Fruit fly (Drosophila melanogaster) whole organism, pupa: ENCODE measurements around the gene Ilp6.

ENCODE experiments used
- CG10348 ChIP-seq: fragments of 200-800 bp; sonication (Bioruptor generic); IDR thresholded peaks from 2 replicates; pipeline ENCODE4 v1.3.6; 2022; ENCODE audit warnings: missing biosample characterization, missing genetic modification characterization
- CG12605 ChIP-seq: fragments of 200-800 bp; sonication (Bioruptor generic); IDR thresholded peaks from 2 replicates; pipeline ENCODE4 v1.3.6; 2022; ENCODE audit warnings: missing biosample characterization, missing genetic modification characterization
- CG13204 ChIP-seq: fragments of 200-800 bp; sonication (Bioruptor generic); optimal IDR thresholded peaks from 2 replicates; lab custom pipeline; 2018; ENCODE audit warnings: missing biosample characterization, mild to moderate bottlenecking, missing genetic modification characterization, moderate library complexity
- CG14655 ChIP-seq: fragments of 200-800 bp; sonication (Bioruptor generic); optimal IDR thresholded peaks from 3 replicates; lab custom pipeline; 2017; ENCODE audit warnings: mild to moderate bottlenecking, missing biosample characterization, missing genetic modification reagents, missing genetic modification characterization
- CG15710 ChIP-seq: fragments of 200-800 bp; sonication (Bioruptor generic); optimal IDR thresholded peaks from 2 replicates; lab custom pipeline; 2018; ENCODE audit warnings: missing biosample characterization, mild to moderate bottlenecking, missing genetic modification characterization, moderate library complexity
- CG17806 ChIP-seq: fragments of 200-800 bp; sonication (Bioruptor generic); optimal IDR thresholded peaks from 2 replicates; lab custom pipeline; 2018; ENCODE audit warnings: missing biosample characterization, mild to moderate bottlenecking, missing genetic modification characterization, moderate library complexity
- CG32121 ChIP-seq: fragments of 200-800 bp; sonication (Bioruptor generic); IDR thresholded peaks from 2 replicates; pipeline ENCODE4 v1.3.6; 2022; ENCODE audit warnings: missing biosample characterization, missing genetic modification characterization
- CG34367 ChIP-seq: fragments of 200-800 bp; sonication (Bioruptor generic); optimal IDR thresholded peaks from 2 replicates; lab custom pipeline; 2018; ENCODE audit warnings: missing biosample characterization, mild to moderate bottlenecking, missing genetic modification characterization
- CG4496 ChIP-seq: fragments of 200-800 bp; sonication (Bioruptor generic); IDR thresholded peaks from 3 replicates; pipeline ENCODE4 v1.3.6; 2022; ENCODE audit warnings: missing biosample characterization, missing genetic modification characterization
- CG8159 ChIP-seq: fragments of 200-800 bp; sonication (Bioruptor generic); optimal IDR thresholded peaks from 3 replicates; lab custom pipeline; 2018; ENCODE audit warnings: missing biosample characterization, mild to moderate bottlenecking, missing genetic modification characterization, moderate library complexity
- CG8301 ChIP-seq: fragments of 200-800 bp; sonication (Bioruptor generic); optimal IDR thresholded peaks from 2 replicates; lab custom pipeline; 2018; ENCODE audit warnings: missing biosample characterization, mild to moderate bottlenecking, missing genetic modification characterization
- CG9948 ChIP-seq: fragments of 200-800 bp; sonication (Bioruptor generic); optimal IDR thresholded peaks from 2 replicates; lab custom pipeline; 2018; ENCODE audit warnings: missing biosample characterization, mild to moderate bottlenecking, missing genetic modification characterization, moderate library complexity
- D1 ChIP-seq: fragments of 200-800 bp; sonication (Bioruptor generic); optimal IDR thresholded peaks from 2 replicates; lab custom pipeline; 2018; ENCODE audit warnings: missing biosample characterization, mild to moderate bottlenecking, missing genetic modification characterization, moderate library complexity
- EcR ChIP-seq: fragments of 200-800 bp; sonication (Bioruptor generic); optimal IDR thresholded peaks from 3 replicates; lab custom pipeline; 2019; ENCODE audit warnings: missing biosample characterization, missing genetic modification characterization, mild to moderate bottlenecking, moderate library complexity, missing genetic modification reagents
- Ets98B ChIP-seq: fragments of 200-800 bp; sonication (Bioruptor generic); IDR thresholded peaks from 2 replicates; pipeline ENCODE4 v1.3.6; 2022; ENCODE audit warnings: missing biosample characterization, missing genetic modification characterization
- Pif1A ChIP-seq: fragments of 200-800 bp; sonication (Bioruptor generic); optimal IDR thresholded peaks from 3 replicates; lab custom pipeline; 2016; ENCODE audit warnings: missing biosample characterization, missing genetic modification characterization
- Pif1B ChIP-seq: fragments of 200-800 bp; sonication (Bioruptor generic); optimal IDR thresholded peaks from 3 replicates; lab custom pipeline; 2016; ENCODE audit warnings: missing biosample characterization, missing genetic modification characterization
- Snoo ChIP-seq: fragments of 200-800 bp; sonication (Bioruptor generic); optimal IDR thresholded peaks from 3 replicates; lab custom pipeline; 2017; ENCODE audit warnings: missing biosample characterization, mild to moderate bottlenecking, missing genetic modification characterization, inconsistent platforms
- fd96Ca ChIP-seq: fragments of 200-800 bp; sonication (Bioruptor generic); IDR thresholded peaks from 3 replicates; pipeline ENCODE4 v1.3.6; 2022; ENCODE audit warnings: missing biosample characterization, missing genetic modification characterization
- gl ChIP-seq: fragments of 200-800 bp; sonication (Bioruptor generic); optimal IDR thresholded peaks from 2 replicates; lab custom pipeline; 2018; ENCODE audit warnings: missing biosample characterization, mild to moderate bottlenecking, missing genetic modification characterization
- rn ChIP-seq: fragments of 200-800 bp; sonication (Bioruptor generic); IDR thresholded peaks from 2 replicates; pipeline ENCODE4 v1.3.6; 2022; ENCODE audit warnings: missing biosample characterization, missing genetic modification characterization

Gene Ilp6

DNA sequence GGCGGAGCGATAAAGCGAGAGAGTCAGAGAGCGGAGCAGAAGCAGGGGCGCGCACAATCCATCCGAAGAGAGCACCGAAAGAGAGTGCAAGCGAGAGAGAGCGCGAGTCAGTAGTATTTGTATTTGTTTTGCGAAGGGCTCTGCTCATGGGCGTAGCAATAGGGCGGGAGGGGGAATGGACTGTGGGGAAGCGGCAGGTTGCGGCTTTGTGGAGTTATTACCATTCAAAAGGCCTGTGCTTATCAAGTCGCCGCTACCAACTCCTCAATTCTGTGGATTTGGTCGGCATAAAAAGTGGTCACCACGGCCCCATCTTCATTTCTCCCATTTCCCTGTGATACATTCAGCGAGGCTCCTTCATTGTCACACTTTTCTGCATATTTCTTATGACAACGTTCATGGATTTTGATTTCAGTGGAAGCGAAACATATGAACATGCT lies 33.4 kb downstream of the Ilp6 start:
- TF ChIP-seq CG15710 (tag; lab: Kevin White, UChicago) (peak; percentile 62), CG10348 (GFP tag; lab: Robert Waterston, UW) (no peak), D1 (tag; lab: Kevin White, UChicago) (no peak), CG34367 (peak; percentile 38), Pif1A (peak; percentile 40), gl (tag; lab: Kevin White, UChicago) (peak; percentile 28), CG8301 (tag; lab: Kevin White, UChicago) (peak; percentile 59), Pif1B (no peak), CG13204 (peak; percentile 39), Ets98B (GFP tag; lab: Robert Waterston, UW) (no peak; the same call in 1 of the 2 replicates), rn (GFP tag; lab: Robert Waterston, UW) (0 out of 2 replicates have a peak, but pooled peaks have one; percentile 4), CG12605 (GFP tag; lab: Robert Waterston, UW) (peak; percentile 38; the same call in 1 of the 2 replicates), CG17806 (tag; lab: Kevin White, UChicago) (peak; percentile 53), CG14655 (peak; percentile 45), EcR (GFP tag; lab: Kevin White, UChicago) (no peak), CG32121 (GFP tag; lab: Robert Waterston, UW) (peak; percentile 61; the same call in 1 of the 2 replicates), CG4496 (peak; percentile 47; the same call in 2 of the 3 replicates), Snoo (peak; percentile 72), CG8159 (tag; lab: Kevin White, UChicago) (peak; percentile 78), CG9948 (tag; lab: Kevin White, UChicago) (peak; percentile 72), fd96Ca (GFP tag; lab: Robert Waterston, UW) (peak; percentile 70)

DNA sequence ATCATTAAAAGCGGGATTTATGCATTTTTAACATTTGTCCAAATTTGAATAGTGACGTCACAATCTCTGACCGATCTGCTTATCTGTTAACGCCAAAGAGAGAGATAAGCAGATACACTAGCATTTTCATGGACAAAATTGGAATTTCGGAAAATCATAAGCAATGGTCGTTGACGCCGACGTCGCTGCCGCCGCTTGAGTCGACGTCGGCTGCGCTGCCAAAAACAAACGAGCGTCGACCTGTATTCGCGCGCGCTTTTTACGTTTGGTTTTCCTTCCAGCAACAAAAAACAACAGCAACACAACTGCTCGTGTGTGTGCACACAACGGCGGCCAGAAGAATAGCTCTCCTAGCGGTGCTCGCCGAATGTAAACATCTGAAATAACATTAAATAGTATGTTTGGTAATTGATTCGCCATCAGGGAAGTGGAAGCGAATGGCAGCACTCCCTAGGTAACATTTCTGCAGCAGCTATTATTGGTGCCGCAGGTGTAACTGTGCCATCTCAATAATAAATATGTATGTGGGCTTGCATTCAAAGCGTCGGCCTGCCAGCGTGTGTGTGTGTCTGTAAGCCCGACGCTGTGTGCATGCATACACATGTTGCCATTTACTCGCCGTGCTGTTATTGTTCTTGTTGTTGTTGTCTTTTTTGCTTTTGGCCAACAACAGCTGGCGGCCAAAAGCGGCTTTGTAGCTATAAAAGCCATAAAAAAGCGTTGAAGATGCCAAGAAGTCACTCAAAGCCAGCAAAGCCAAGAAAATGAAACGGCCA lies 34.0 kb downstream of the Ilp6 start:
- TF ChIP-seq CG8159 (tag; lab: Kevin White, UChicago), result peak; percentile 98
- peak; percentile 98 for TF ChIP-seq rn (GFP tag; lab: Robert Waterston, UW)
- peak; percentile 99 for TF ChIP-seq Pif1B
- TF ChIP-seq CG32121 (GFP tag; lab: Robert Waterston, UW), result peak; percentile 99
- peak; percentile 99 for TF ChIP-seq Snoo
- TF ChIP-seq EcR (GFP tag; lab: Kevin White, UChicago), result peak; percentile 75
- peak; percentile 99 for TF ChIP-seq CG15710 (tag; lab: Kevin White, UChicago)
- TF ChIP-seq fd96Ca (GFP tag; lab: Robert Waterston, UW), result peak; percentile 100
- TF ChIP-seq CG34367, result peak; percentile 99
- peak; percentile 99 for TF ChIP-seq Ets98B (GFP tag; lab: Robert Waterston, UW)
- peak; percentile 99 for TF ChIP-seq CG12605 (GFP tag; lab: Robert Waterston, UW)
- peak; percentile 99 for TF ChIP-seq Pif1A
- TF ChIP-seq CG13204, result peak; percentile 97
- peak; percentile 99 for TF ChIP-seq CG8301 (tag; lab: Kevin White, UChicago)
- peak; percentile 97 for TF ChIP-seq D1 (tag; lab: Kevin White, UChicago)
- peak; percentile 100 for TF ChIP-seq CG4496
- peak; percentile 99 for TF ChIP-seq CG9948 (tag; lab: Kevin White, UChicago)
- peak; percentile 98 for TF ChIP-seq gl (tag; lab: Kevin White, UChicago)
- TF ChIP-seq CG10348 (GFP tag; lab: Robert Waterston, UW), result peak; percentile 98
- peak; percentile 99 for TF ChIP-seq CG14655
- TF ChIP-seq CG17806 (tag; lab: Kevin White, UChicago), result peak; percentile 99

DNA sequence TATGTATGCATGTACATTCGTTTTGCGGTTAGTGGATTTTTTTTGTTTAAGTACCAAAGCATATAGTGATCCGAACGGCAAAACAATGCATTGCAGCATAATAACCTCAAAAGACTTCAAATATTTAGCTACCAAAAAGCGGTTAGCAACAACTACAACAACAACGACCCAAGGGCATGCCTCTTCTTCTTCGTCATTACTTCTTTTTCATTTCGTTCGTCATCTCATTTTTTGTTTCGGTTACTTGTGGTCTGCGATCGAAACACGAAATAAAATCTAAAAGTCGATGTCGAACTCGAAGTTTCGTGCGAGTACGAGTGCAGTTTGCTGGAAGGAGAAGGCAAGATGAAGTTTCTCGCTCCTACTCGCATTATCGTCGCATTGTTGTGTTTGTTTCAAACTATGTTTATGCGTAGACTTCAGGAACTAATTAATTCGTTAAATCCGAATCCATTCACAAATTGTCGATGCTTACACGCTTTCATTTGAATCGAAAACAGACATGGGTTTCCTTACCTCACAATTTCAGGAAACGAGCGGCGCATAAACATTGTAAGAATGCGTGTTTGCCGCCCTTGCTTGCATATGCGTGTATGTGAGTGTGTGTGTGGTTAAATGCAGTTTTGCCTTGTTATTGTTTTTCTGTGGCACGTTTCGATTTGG lies 35.6 kb downstream of the Ilp6 start:
- TF ChIP-seq CG9948 (tag; lab: Kevin White, UChicago) (peak; percentile 81), CG12605 (GFP tag; lab: Robert Waterston, UW) (peak; percentile 94), CG10348 (GFP tag; lab: Robert Waterston, UW) (no peak), Snoo (peak; percentile 89), CG34367 (peak; percentile 95), CG32121 (GFP tag; lab: Robert Waterston, UW) (peak; percentile 89), CG4496 (peak; percentile 97), Pif1A (peak; percentile 96), fd96Ca (GFP tag; lab: Robert Waterston, UW) (peak; percentile 95), Ets98B (GFP tag; lab: Robert Waterston, UW) (peak; percentile 94), CG17806 (tag; lab: Kevin White, UChicago) (peak; percentile 91), EcR (GFP tag; lab: Kevin White, UChicago) (peak; percentile 66), CG13204 (peak; percentile 84), Pif1B (peak; percentile 97), CG14655 (peak; percentile 88), CG8159 (tag; lab: Kevin White, UChicago) (peak; percentile 90), rn (GFP tag; lab: Robert Waterston, UW) (peak; percentile 72), gl (tag; lab: Kevin White, UChicago) (peak; percentile 89), CG8301 (tag; lab: Kevin White, UChicago) (peak; percentile 86), CG15710 (tag; lab: Kevin White, UChicago) (peak; percentile 93), D1 (tag; lab: Kevin White, UChicago) (peak; percentile 79)
- TF ChIP-seq, all 21 proteins: peak for 20

DNA sequence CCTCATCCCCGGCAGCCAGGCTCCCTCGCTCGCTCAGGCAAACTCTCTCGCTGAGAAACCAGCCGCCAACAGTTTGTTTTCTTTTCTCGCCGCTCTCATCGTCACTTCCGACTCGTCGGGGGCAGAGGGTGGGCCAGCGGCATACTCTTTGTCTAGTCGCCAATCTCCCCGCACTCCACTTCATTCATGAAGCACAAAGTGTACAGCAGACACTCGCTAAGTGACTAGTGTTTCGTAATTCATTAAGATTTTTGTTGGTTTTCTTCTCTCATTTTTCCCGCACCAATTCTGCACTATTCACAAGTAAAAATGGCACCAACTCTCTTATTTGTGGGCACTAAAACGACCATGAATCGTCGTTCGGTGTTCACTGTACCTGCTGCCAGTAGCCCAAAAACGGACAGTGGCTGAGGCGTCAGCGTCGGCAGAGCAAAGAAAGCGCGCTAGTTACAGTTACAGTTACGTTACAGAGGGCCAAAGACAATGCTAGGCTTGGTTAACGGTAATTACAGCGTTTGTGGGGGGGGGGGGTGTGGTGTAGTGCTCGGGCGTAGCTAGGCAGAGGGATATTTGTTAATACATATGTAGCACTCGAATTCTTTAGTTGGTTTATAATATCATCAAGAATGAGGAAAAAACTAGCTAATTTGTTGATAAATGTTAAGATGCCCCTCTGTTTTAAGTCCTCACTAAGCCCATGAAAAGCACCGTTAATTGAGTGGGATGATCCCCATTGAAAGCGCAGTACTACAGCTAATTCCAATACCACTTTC lies 36.8 kb downstream of the Ilp6 start:
- TF ChIP-seq gl (tag; lab: Kevin White, UChicago) (peak; percentile 71), Pif1B (peak; percentile 94), CG34367 (peak; percentile 90), CG17806 (tag; lab: Kevin White, UChicago) (peak; percentile 88), fd96Ca (GFP tag; lab: Robert Waterston, UW) (peak; percentile 98), CG32121 (GFP tag; lab: Robert Waterston, UW) (peak; percentile 96), CG13204 (peak; percentile 86), EcR (GFP tag; lab: Kevin White, UChicago) (peak; percentile 53), CG10348 (GFP tag; lab: Robert Waterston, UW) (peak; percentile 86), Snoo (peak; percentile 89), CG4496 (peak; percentile 98), CG8301 (tag; lab: Kevin White, UChicago) (peak; percentile 93), rn (GFP tag; lab: Robert Waterston, UW) (peak; percentile 89), D1 (tag; lab: Kevin White, UChicago) (peak; percentile 42), Pif1A (peak; percentile 96), CG8159 (tag; lab: Kevin White, UChicago) (peak; percentile 90), CG14655 (peak; percentile 94), CG9948 (tag; lab: Kevin White, UChicago) (peak; percentile 89), Ets98B (GFP tag; lab: Robert Waterston, UW) (peak; percentile 98), CG12605 (GFP tag; lab: Robert Waterston, UW) (peak; percentile 94), CG15710 (tag; lab: Kevin White, UChicago) (peak; percentile 93)
